Worm (Caenorhabditis elegans) whole organism, young adult: ENCODE measurements around the gene mbk-2.

Source experiments
- F22D6.2 ChIP-seq: sonication (generic microtip); optimal IDR thresholded peaks from 2 replicates; lab custom pipeline; 2016; ENCODE audit warnings: mild to moderate bottlenecking, missing genetic modification characterization, missing compliant biosample characterization
- F23B12.7 ChIP-seq: sonication (generic microtip); optimal IDR thresholded peaks from 2 replicates; lab custom pipeline; 2017; ENCODE audit warnings: missing genetic modification characterization, mild to moderate bottlenecking, missing compliant biosample characterization, antibody characterized with exemption, moderate library complexity; ENCODE audit not compliant: insufficient read depth
- F39B2.1 ChIP-seq: fragments of 200-800 bp; sonication (Bioruptor generic); IDR thresholded peaks from 2 replicates; pipeline ENCODE4 v1.3.6; 2022; ENCODE audit warnings: missing genetic modification reagents, missing genetic modification characterization, missing compliant biosample characterization
- F49E8.2 ChIP-seq: sonication (generic microtip); optimal IDR thresholded peaks from 3 replicates; lab custom pipeline; 2017; ENCODE audit warnings: missing genetic modification characterization, mild to moderate bottlenecking, missing compliant biosample characterization, antibody characterized with exemption, moderate library complexity; ENCODE audit not compliant: insufficient read depth
- F52B5.7 ChIP-seq: sonication (generic microtip); optimal IDR thresholded peaks from 2 replicates; lab custom pipeline; 2016; ENCODE audit warnings: mild to moderate bottlenecking, missing genetic modification characterization, missing compliant biosample characterization
- F55B11.4 ChIP-seq: sonication (generic microtip); optimal IDR thresholded peaks from 2 replicates; lab custom pipeline; 2016; ENCODE audit warnings: missing compliant biosample characterization, missing genetic modification characterization, borderline replicate concordance; ENCODE audit not compliant: insufficient read depth
- K11D2.4 ChIP-seq: fragments of 200-800 bp; sonication (Bioruptor generic); IDR thresholded peaks from 2 replicates; pipeline ENCODE4 v1.3.6; 2022; ENCODE audit warnings: missing genetic modification reagents, missing genetic modification characterization, missing compliant biosample characterization
- K12H6.12 ChIP-seq: fragments of 200-800 bp; sonication (Bioruptor generic); optimal IDR thresholded peaks from 2 replicates; lab custom pipeline; 2018; ENCODE audit warnings: mild to moderate bottlenecking, missing genetic modification characterization, missing compliant biosample characterization
- Y79H2A.3 ChIP-seq: fragments of 200-800 bp; sonication (Bioruptor generic); conservative IDR thresholded peaks from 2 replicates; pipeline ENCODE4 v1.3.6; 2022; ENCODE audit warnings: missing genetic modification reagents, missing genetic modification characterization, missing compliant biosample characterization
- akir-1 ChIP-seq: fragments of 200-800 bp; sonication (Bioruptor generic); optimal IDR thresholded peaks from 2 replicates; lab custom pipeline; 2018; ENCODE audit warnings: mild to moderate bottlenecking, missing genetic modification characterization, moderate library complexity, missing compliant biosample characterization
- chd-7 ChIP-seq: sonication (generic microtip); optimal IDR thresholded peaks from 2 replicates; lab custom pipeline; 2016; ENCODE audit warnings: mild to moderate bottlenecking, missing genetic modification characterization, moderate library complexity, missing compliant biosample characterization
- die-1 ChIP-seq: sonication (generic microtip); optimal IDR thresholded peaks from 2 replicates; lab custom pipeline; 2016; ENCODE audit warnings: missing genotype, mild to moderate bottlenecking, missing genetic modification characterization, missing compliant biosample characterization
- dpff-1 ChIP-seq: sonication (generic microtip); optimal IDR thresholded peaks from 2 replicates; lab custom pipeline; 2017; ENCODE audit warnings: mild to moderate bottlenecking, missing genetic modification characterization, missing compliant biosample characterization
- dpl-1 ChIP-seq: fragments of 150-350 bp; optimal IDR thresholded peaks from 2 replicates; lab custom pipeline; 2014; ENCODE audit warnings: missing biosample characterization, missing genetic modification reagents, missing genetic modification characterization
- efl-1 ChIP-seq: fragments of 150-350 bp; optimal IDR thresholded peaks from 2 replicates; lab custom pipeline; 2014; ENCODE audit warnings: missing biosample characterization, missing genetic modification reagents, missing genetic modification characterization
- egl-44 ChIP-seq: fragments of 200-800 bp; sonication (Bioruptor generic); IDR thresholded peaks from 2 replicates; pipeline ENCODE4 v1.3.6; 2022; ENCODE audit warnings: missing genetic modification reagents, missing genetic modification characterization, missing compliant biosample characterization
- ekl-4 ChIP-seq: fragments of 200-800 bp; sonication (Bioruptor generic); IDR thresholded peaks from 2 replicates; pipeline ENCODE4 v1.3.6; 2022; ENCODE audit warnings: missing genetic modification reagents, missing genetic modification characterization, missing compliant biosample characterization
- fkh-3 ChIP-seq: sonication (generic microtip); optimal IDR thresholded peaks from 2 replicates; lab custom pipeline; 2016; ENCODE audit warnings: mild to moderate bottlenecking, missing genetic modification characterization, missing compliant biosample characterization
- gei-17 ChIP-seq: fragments of 200-800 bp; sonication (Bioruptor generic); optimal IDR thresholded peaks from 2 replicates; lab custom pipeline; 2018; ENCODE audit warnings: mild to moderate bottlenecking, missing genetic modification characterization, missing compliant biosample characterization
- him-1 ChIP-seq: sonication (generic microtip); optimal IDR thresholded peaks from 2 replicates; lab custom pipeline; 2016; ENCODE audit warnings: missing genotype, missing genetic modification reagents, missing genetic modification characterization, missing compliant biosample characterization
- hlh-12 ChIP-seq: sonication (generic microtip); optimal IDR thresholded peaks from 2 replicates; lab custom pipeline; 2016; ENCODE audit warnings: missing genetic modification characterization, missing compliant biosample characterization
- hmg-1.2 ChIP-seq: fragments of 200-800 bp; sonication (Bioruptor generic); IDR thresholded peaks from 2 replicates; pipeline ENCODE4 v1.3.6; 2022; ENCODE audit warnings: missing genetic modification reagents, missing genetic modification characterization, missing compliant biosample characterization
- hrde-1 ChIP-seq: sonication (generic microtip); optimal IDR thresholded peaks from 2 replicates; lab custom pipeline; 2016; ENCODE audit warnings: missing genetic modification characterization, mild to moderate bottlenecking, missing compliant biosample characterization, moderate library complexity, missing genotype, missing genetic modification reagents, borderline replicate concordance
- let-526 ChIP-seq: fragments of 200-800 bp; sonication (Bioruptor generic); IDR thresholded peaks from 2 replicates; pipeline ENCODE4 v1.3.6; 2022; ENCODE audit warnings: missing genetic modification reagents, missing genetic modification characterization, missing compliant biosample characterization
- let-607 ChIP-seq, 2 experiments: fragments of 200-800 bp in 1 of 2; sonication (Bioruptor generic) in 1 of 2; sonication (generic microtip) in 1 of 2; optimal IDR thresholded peaks; 2 replicates each; lab custom pipeline; 2016 to 2018; ENCODE audit warnings: mild to moderate bottlenecking in 2 of 2, missing compliant biosample characterization in 2 of 2, missing genetic modification characterization in 2 of 2, moderate library complexity in 2 of 2, missing genotype in 1 of 2
- lin-26 ChIP-seq: fragments of 200-800 bp; sonication (Bioruptor generic); IDR thresholded peaks from 2 replicates; pipeline ENCODE4 v1.3.6; 2022; ENCODE audit warnings: missing genetic modification reagents, missing genetic modification characterization, missing compliant biosample characterization
- lin-54 ChIP-seq: fragments of 200-800 bp; sonication (Bioruptor generic); optimal IDR thresholded peaks from 2 replicates; lab custom pipeline; 2018; ENCODE audit warnings: mild to moderate bottlenecking, missing genetic modification characterization, missing compliant biosample characterization
- lir-1 ChIP-seq: fragments of 200-800 bp; sonication (Bioruptor generic); conservative IDR thresholded peaks from 2 replicates; pipeline ENCODE4 v1.3.6; 2022; ENCODE audit warnings: missing genetic modification reagents, missing genetic modification characterization, missing compliant biosample characterization
- nhr-80 ChIP-seq: sonication (generic microtip); optimal IDR thresholded peaks from 2 replicates; lab custom pipeline; 2016; ENCODE audit warnings: missing genetic modification characterization, missing compliant biosample characterization
- rcor-1 ChIP-seq: fragments of 200-800 bp; sonication (Bioruptor generic); IDR thresholded peaks from 2 replicates; pipeline ENCODE4 v1.3.6; 2022; ENCODE audit warnings: missing genetic modification reagents, missing genetic modification characterization, missing compliant biosample characterization
- rec-8 ChIP-seq, 2 experiments: sonication (generic microtip); optimal IDR thresholded peaks; 2 replicates each; lab custom pipeline; 2016; ENCODE audit warnings: mild to moderate bottlenecking in 2 of 2, missing genetic modification characterization in 2 of 2, missing genetic modification reagents in 2 of 2, missing genotype in 2 of 2, missing biosample characterization in 1 of 2, missing compliant biosample characterization in 1 of 2, moderate library complexity in 1 of 2
- snpc-4 ChIP-seq, 5 experiments: fragments of 150-350 bp in 1 of 5; sonication (generic microtip) in 4 of 5; optimal IDR thresholded peaks; 2 replicates each; lab custom pipeline; 2014 to 2018; ENCODE audit warnings: missing genetic modification characterization in 5 of 5, missing biosample characterization in 3 of 5, antibody characterized with exemption in 2 of 5, mild to moderate bottlenecking in 2 of 5, missing compliant biosample characterization in 2 of 5, missing genotype in 2 of 5, moderate library complexity in 2 of 5, missing genetic modification reagents in 1 of 5
- tlf-1 ChIP-seq: fragments of 200-800 bp; sonication (Bioruptor generic); optimal IDR thresholded peaks from 2 replicates; lab custom pipeline; 2018; ENCODE audit warnings: mild to moderate bottlenecking, missing genetic modification characterization, missing compliant biosample characterization
- xnd-1 ChIP-seq: sonication (generic microtip); optimal IDR thresholded peaks from 2 replicates; lab custom pipeline; 2016; ENCODE audit warnings: missing genotype, missing genetic modification reagents, missing genetic modification characterization, missing compliant biosample characterization
- zim-3 ChIP-seq: sonication (generic microtip); optimal IDR thresholded peaks from 2 replicates; lab custom pipeline; 2017; ENCODE audit warnings: mild to moderate bottlenecking, missing genetic modification characterization, moderate library complexity, missing compliant biosample characterization
- ztf-22 ChIP-seq: fragments of 200-800 bp; sonication (Bioruptor generic); optimal IDR thresholded peaks from 2 replicates; lab custom pipeline; 2018; ENCODE audit warnings: mild to moderate bottlenecking, missing genetic modification characterization, moderate library complexity, missing compliant biosample characterization
- ztf-25 ChIP-seq: fragments of 200-800 bp; sonication (Bioruptor generic); IDR thresholded peaks from 2 replicates; pipeline ENCODE4 v1.3.6; 2022; ENCODE audit warnings: missing genetic modification reagents, missing genetic modification characterization, missing compliant biosample characterization

mbk-2 gene

ce11 chrIV:12967303-12967702 lies 41.7 kb upstream of the mbk-2 start:
- TF ChIP-seq die-1 (tag; lab: Kevin White, UChicago) (no peak), lin-54 (GFP tag; lab: Kevin White, UChicago) (no peak), rec-8 (tag; optimal IDR thresholded peaks at IDR 0.05; lab: Kevin White, UChicago) (no peak), akir-1 (GFP tag; lab: Kevin White, UChicago) (no peak), zim-3 (tag; lab: Kevin White, UChicago) (no peak), snpc-4 (GFP tag; optimal IDR thresholded peaks at IDR 0.05; lab: Kevin White, UChicago) (no peak), snpc-4 (tag; optimal IDR thresholded peaks at IDR 0.05; lab: Kevin White, UChicago) (no peak), F55B11.4 (tag; lab: Kevin White, UChicago) (no peak), F49E8.2 (tag; lab: Kevin White, UChicago) (no peak)

DNA sequence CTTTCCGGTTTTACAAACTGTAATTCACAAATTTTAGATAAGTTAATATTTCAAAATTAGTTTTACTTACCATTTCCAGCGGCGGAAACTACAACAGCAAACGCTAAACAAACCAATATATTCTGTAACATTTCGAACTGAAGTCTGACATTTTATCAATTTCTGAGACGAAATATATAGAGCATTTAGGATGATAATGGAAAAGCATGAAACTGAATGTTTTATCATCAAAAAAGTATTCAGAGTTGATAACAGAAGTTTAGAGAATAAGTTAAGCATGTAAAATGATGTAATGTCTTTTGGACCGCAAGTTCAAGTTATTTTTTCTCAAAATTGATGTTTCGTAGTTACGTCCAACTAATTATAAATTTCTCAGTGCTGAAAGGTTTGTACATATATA lies 39.8 kb upstream of the mbk-2 start, which contains the start of gene F55G11.2:
F55G11.2 (minus strand) TSS at position 149 of the 400 bp plus-strand sequence.
- TF ChIP-seq nhr-80 (tag; lab: Kevin White, UChicago) (peak; percentile 55), F22D6.2 (tag; lab: Kevin White, UChicago) (no peak), K11D2.4 (GFP tag; lab: Robert Waterston, UW) (no peak)
- TF ChIP-seq, all 124 proteins: peak for 1

DNA sequence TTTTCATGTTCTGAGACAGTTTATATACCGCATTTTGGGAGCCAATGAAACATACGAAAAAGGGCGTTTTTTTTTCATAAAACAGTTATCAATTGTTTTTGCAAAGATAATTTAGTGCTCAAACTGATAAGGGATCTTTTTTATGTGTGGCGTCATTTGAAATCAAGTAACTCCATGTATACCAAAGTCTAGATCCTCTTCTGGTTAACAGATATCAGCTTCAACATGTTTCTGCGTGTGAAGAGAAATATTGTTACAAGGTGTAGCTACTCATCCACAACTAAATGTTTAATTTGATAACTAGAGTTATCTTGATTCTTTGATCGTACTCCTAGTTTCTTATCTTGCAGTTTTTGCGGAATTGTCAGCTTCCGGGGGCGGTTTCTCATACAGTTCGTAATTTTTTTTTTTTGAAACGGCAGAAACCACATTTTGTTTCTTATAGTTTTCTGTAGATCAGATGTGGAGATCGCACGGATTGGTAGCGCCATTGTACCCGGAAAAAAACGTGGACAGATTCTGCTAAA lies 36.9 kb upstream of the mbk-2 start:
- TF ChIP-seq F52B5.7 (tag; lab: Kevin White, UChicago) (no peak), K12H6.12 (tag; lab: Kevin White, UChicago) (no peak), nhr-80 (tag; lab: Kevin White, UChicago) (peak; percentile 59)

ce11 chrIV:12972780-12973179 lies 36.2 kb upstream of the mbk-2 start:
- TF ChIP-seq egl-44 (GFP tag; lab: Robert Waterston, UW) = no peak
- no peak for TF ChIP-seq him-1 (tag; lab: Kevin White, UChicago)
- TF ChIP-seq lin-26 (GFP tag; lab: Robert Waterston, UW) = no peak
- TF ChIP-seq ztf-22 (GFP tag; lab: Kevin White, UChicago) = no peak
- TF ChIP-seq die-1 (tag; lab: Kevin White, UChicago) = no peak
- no peak for TF ChIP-seq lir-1
- TF ChIP-seq F22D6.2 (tag; lab: Kevin White, UChicago) = no peak
- no peak for TF ChIP-seq hrde-1 (tag; lab: Kevin White, UChicago)
- TF ChIP-seq gei-17 (GFP tag; lab: Kevin White, UChicago) = no peak

DNA sequence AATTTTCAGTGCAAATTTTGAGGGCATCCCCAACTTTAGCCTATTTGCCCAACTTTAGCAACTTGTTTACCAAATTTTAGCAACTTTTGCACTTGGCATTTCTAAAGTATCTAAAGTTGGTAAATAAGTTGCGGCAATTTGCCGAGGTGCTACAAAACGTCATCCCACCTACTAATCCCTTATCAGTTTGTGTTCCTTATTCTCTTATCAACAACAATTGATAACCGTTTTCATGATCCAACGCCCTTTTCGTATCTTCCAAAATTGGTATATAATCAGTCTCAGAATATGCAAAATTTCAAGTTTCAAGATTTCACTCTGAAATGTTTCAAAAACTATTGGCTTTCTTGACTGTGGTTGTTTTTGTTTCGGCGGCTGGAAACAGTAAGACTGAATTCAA lies 35.6 kb upstream of the mbk-2 start, which contains the start of gene F55G11.4:
F55G11.4 (plus strand) TSS at position 289 of the 400 bp plus-strand sequence.
- no peak for TF ChIP-seq efl-1 (GFP tag; lab: Kevin White, UChicago)
- no peak for TF ChIP-seq let-607 (tag; optimal IDR thresholded peaks at IDR 0.05; lab: Kevin White, UChicago)
- no peak for TF ChIP-seq tlf-1 (GFP tag; lab: Kevin White, UChicago)
- TF ChIP-seq ekl-4 (GFP tag; lab: Robert Waterston, UW) = no peak

ce11 chrIV:12975981-12976380 lies 33.0 kb upstream of the mbk-2 start, which contains the start of gene dod-17:
dod-17 (plus strand) TSS chrIV:12976303.
- TF ChIP-seq xnd-1 (tag; lab: Kevin White, UChicago) = no peak
- TF ChIP-seq dpff-1 (tag; lab: Kevin White, UChicago) = no peak
- TF ChIP-seq rcor-1 (GFP tag; lab: Robert Waterston, UW) = no peak
- TF ChIP-seq hmg-1.2 (GFP tag; lab: Robert Waterston, UW) = no peak
- TF ChIP-seq tlf-1 (GFP tag; lab: Kevin White, UChicago) = no peak
- no peak for TF ChIP-seq let-526 (GFP tag; lab: Robert Waterston, UW)
- TF ChIP-seq Y79H2A.3 (GFP tag; lab: Robert Waterston, UW) = no peak
- no peak for TF ChIP-seq fkh-3 (tag; lab: Kevin White, UChicago)
- no peak for TF ChIP-seq chd-7 (tag; lab: Kevin White, UChicago)
- TF ChIP-seq lin-54 (GFP tag; lab: Kevin White, UChicago) = no peak
- no peak for TF ChIP-seq hlh-12
- TF ChIP-seq dpl-1 (GFP tag; lab: Kevin White, UChicago) = no peak
- no peak for TF ChIP-seq F49E8.2 (tag; lab: Kevin White, UChicago)
- no peak for TF ChIP-seq F23B12.7
- no peak for TF ChIP-seq ztf-25 (GFP tag; lab: Robert Waterston, UW)
- TF ChIP-seq F39B2.1 = no peak
